Fruit fly (Drosophila melanogaster): ENCODE results near the gene tra.
A peak's percentile ranks its signal among the peaks of the same experiment; 100 is the strongest.

tra gene

dm6 chr3L:16602736-16603144, 11.9 kb upstream of the tra start, which contains the start of gene Arts (continued):
- TF ChIP-seq svp (GFP tag) = peak; percentile 74
- no peak for TF ChIP-seq CG16779 (tag; optimal IDR thresholded peaks at IDR 0.05)
- TF ChIP-seq CG11294 (GFP tag; IDR thresholded peaks at IDR 0.05) = no peak
- TF ChIP-seq esn (GFP tag; optimal IDR thresholded peaks at IDR 0.05) = peak; percentile 41
- no peak for TF ChIP-seq CG11902 (GFP tag; optimal IDR thresholded peaks at IDR 0.05)
- TF ChIP-seq acj6 (GFP tag; optimal IDR thresholded peaks at IDR 0.05) = peak; percentile 44
- peak; percentile 13 for TF ChIP-seq lz (GFP tag; optimal IDR thresholded peaks at IDR 0.05)
- no peak for TF ChIP-seq net (GFP tag; optimal IDR thresholded peaks at IDR 0.05)
- no peak for TF ChIP-seq cyc (GFP tag; optimal IDR thresholded peaks at IDR 0.05)
- peak; percentile 30 for TF ChIP-seq Hr4 (GFP tag; optimal IDR thresholded peaks at IDR 0.05)
- TF ChIP-seq CG6163 (GFP tag; IDR thresholded peaks at IDR 0.05) = no peak
- TF ChIP-seq Sox15 (GFP tag; optimal IDR thresholded peaks at IDR 0.05) = no peak
- TF ChIP-seq CG15336 (GFP tag; IDR thresholded peaks at IDR 0.05) = no peak
- no peak for TF ChIP-seq Blimp-1 (GFP tag; optimal IDR thresholded peaks at IDR 0.05)
- TF ChIP-seq CG10669 (GFP tag; optimal IDR thresholded peaks at IDR 0.05) = no peak
- no peak for TF ChIP-seq CG8632 (GFP tag; optimal IDR thresholded peaks at IDR 0.05)
- TF ChIP-seq Eip93F (GFP tag; optimal IDR thresholded peaks at IDR 0.05) = peak; percentile 34
- no peak for TF ChIP-seq spab (GFP tag; optimal IDR thresholded peaks at IDR 0.05)
- TF ChIP-seq CG7368 (GFP tag; optimal IDR thresholded peaks at IDR 0.05) = no peak
- TF ChIP-seq CG3032 (tag; optimal IDR thresholded peaks at IDR 0.05) = peak; percentile 40
- TF ChIP-seq topi (GFP tag; optimal IDR thresholded peaks at IDR 0.05) = peak; percentile 18
- peak; percentile 34 for TF ChIP-seq fkh (GFP tag; optimal IDR thresholded peaks at IDR 0.05)

DNA sequence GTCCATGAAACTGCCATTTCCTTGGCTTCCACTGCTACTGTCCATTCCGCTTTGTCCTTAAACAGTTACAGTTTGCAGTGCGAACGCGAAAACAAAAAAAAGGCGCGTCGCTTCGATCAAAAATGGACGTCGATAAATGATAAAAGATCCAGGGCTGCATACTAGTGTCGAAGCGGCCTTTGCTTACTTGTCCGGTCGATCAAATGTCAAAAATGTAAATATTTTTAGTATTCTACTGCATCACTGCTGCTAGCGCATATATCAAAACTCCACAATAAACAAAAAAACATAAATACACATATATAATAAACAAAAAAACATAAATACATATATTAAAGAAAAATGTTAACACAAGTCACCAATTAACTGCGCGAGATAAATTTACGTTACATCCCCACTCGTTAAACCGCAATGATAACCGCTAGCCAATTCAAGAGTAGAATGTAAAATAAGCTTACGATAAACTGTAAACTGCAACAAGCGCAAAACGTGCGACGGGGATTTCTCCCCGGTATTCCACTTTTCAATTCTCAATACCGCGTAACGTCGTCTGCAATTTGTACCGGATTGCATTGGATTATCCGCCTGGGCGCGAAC, 4.2 kb upstream of the tra start, which contains the start of the genes spd-2 and Apl:
Gene spd-2, minus strand, starts transcription at position 93 of the 597 bp plus-strand sequence.
Gene Apl, plus strand, starts transcription at position 260 of the 597 bp plus-strand sequence.
- no peak for TF ChIP-seq Ets21C (GFP tag; optimal IDR thresholded peaks at IDR 0.05)
- no peak for TF ChIP-seq CG11902 (GFP tag; optimal IDR thresholded peaks at IDR 0.05)
- TF ChIP-seq CG1621 (tag; optimal IDR thresholded peaks at IDR 0.05) = peak; percentile 12

- TF ChIP-seq CG3919 (GFP tag; optimal IDR thresholded peaks at IDR 0.05) (peak; percentile 59), lz (GFP tag; optimal IDR thresholded peaks at IDR 0.05) (peak; percentile 52), Eip75B (GFP tag; optimal IDR thresholded peaks at IDR 0.05) (peak; percentile 32), Eip93F (GFP tag; optimal IDR thresholded peaks at IDR 0.05) (no peak), CG1621 (tag; optimal IDR thresholded peaks at IDR 0.05) (peak; percentile 37), net (GFP tag; optimal IDR thresholded peaks at IDR 0.05) (no peak), fd59A (GFP tag; optimal IDR thresholded peaks at IDR 0.05) (no peak), vri (GFP tag; optimal IDR thresholded peaks at IDR 0.05) (no peak), Hr39 (GFP tag; optimal IDR thresholded peaks at IDR 0.05) (peak; percentile 49), dsx (GFP tag; optimal IDR thresholded peaks at IDR 0.05; ENCODE audit: poor library complexity, severe bottlenecking) (peak; percentile 7), cyc (GFP tag; optimal IDR thresholded peaks at IDR 0.05) (peak; percentile 50), Hr4 (GFP tag; optimal IDR thresholded peaks at IDR 0.05) (no peak), Lpt (GFP tag; optimal IDR thresholded peaks at IDR 0.05) (no peak), Sox14 (GFP tag; optimal IDR thresholded peaks at IDR 0.05) (peak; percentile 64), CG8119 (GFP tag; IDR thresholded peaks at IDR 0.05) (0 out of 3 replicates have a peak, but pooled peaks have one; percentile 54), esn (GFP tag; optimal IDR thresholded peaks at IDR 0.05) (peak; percentile 66), CG9139 (GFP tag; optimal IDR thresholded peaks at IDR 0.05) (no peak), CG11762 (GFP tag; optimal IDR thresholded peaks at IDR 0.05; ENCODE audit: insufficient read depth) (no peak), CG11902 (GFP tag; optimal IDR thresholded peaks at IDR 0.05) (peak; percentile 21), Sox15 (GFP tag; optimal IDR thresholded peaks at IDR 0.05) (no peak), svp (GFP tag) (no peak), acj6 (GFP tag; optimal IDR thresholded peaks at IDR 0.05) (peak; percentile 30), OdsH (GFP tag; optimal IDR thresholded peaks at IDR 0.05) (peak; percentile 55), Ets96B (tag; optimal IDR thresholded peaks at IDR 0.05) (peak; percentile 50), Ets21C (GFP tag; optimal IDR thresholded peaks at IDR 0.05) (peak; percentile 54), topi (GFP tag; optimal IDR thresholded peaks at IDR 0.05) (peak; percentile 42), CG15336 (GFP tag; IDR thresholded peaks at IDR 0.05) (peak; percentile 43; the same call in 1 of the 2 replicates), CG31627 (GFP tag; optimal IDR thresholded peaks at IDR 0.05) (peak; percentile 61), Eip78C (GFP tag) (peak; percentile 55), spab (GFP tag; optimal IDR thresholded peaks at IDR 0.05) (no peak), Met (GFP tag; optimal IDR thresholded peaks at IDR 0.05) (no peak), CG8319 (GFP tag; optimal IDR thresholded peaks at IDR 0.05) (no peak), Smox (GFP tag; optimal IDR thresholded peaks at IDR 0.05) (no peak), CG11294 (GFP tag; IDR thresholded peaks at IDR 0.05) (no peak), CG34406 (GFP tag; optimal IDR thresholded peaks at IDR 0.05) (no peak), Gug (GFP tag; IDR thresholded peaks at IDR 0.05) (no peak)
Observed at dm6 chr3L:16587994-16588622, 2.7 kb downstream of the tra start.

Measured in whole organism, prepupa.